Worm (Caenorhabditis elegans): Measurements from ENCODE around the gene cdh-10.
"Not testable (repeated sequence)": the region's sequence is repeated elsewhere in the genome, so short reads cannot be mapped to it uniquely, and the experiment has no call there.

Gene cdh-10

ce11 chrIV:2398317-2398716 lies 64.9 kb downstream of the cdh-10 start:
- TF ChIP-seq bed-1 (GFP tag; IDR thresholded peaks at IDR 0.05) (no peak), F37B4.10 (GFP tag; IDR thresholded peaks at IDR 0.05) (peak; percentile 70; the same call in 1 of the 2 replicates), snpc-4 (GFP tag; optimal IDR thresholded peaks at IDR 0.05) (no peak), snpc-4 (tag; optimal IDR thresholded peaks at IDR 0.05) (no peak), chd-7 (tag; optimal IDR thresholded peaks at IDR 0.05) (no peak), mcd-1 (GFP tag; IDR thresholded peaks at IDR 0.05) (no peak), zfh-2 (GFP tag; conservative IDR thresholded peaks at IDR 0.05) (peak; percentile 81), dox-1 (GFP tag; IDR thresholded peaks at IDR 0.05) (0 out of 2 replicates have a peak, but pooled peaks have one; percentile 6), egl-44 (GFP tag; IDR thresholded peaks at IDR 0.05) (0 out of 2 replicates have a peak, but pooled peaks have one; percentile 54), madf-3 (GFP tag; IDR thresholded peaks at IDR 0.05) (0 out of 2 replicates have a peak, but pooled peaks have one; percentile 7), egrh-3 (GFP tag; IDR thresholded peaks at IDR 0.05) (peak; percentile 73; the same call in 1 of the 2 replicates), attf-3 (GFP tag; conservative IDR thresholded peaks at IDR 0.05) (0 out of 2 replicates have a peak, but pooled peaks have one; percentile 18)

- TF ChIP-seq ekl-4 (GFP tag; IDR thresholded peaks at IDR 0.05) = 0 out of 2 replicates have a peak, but pooled peaks have one; percentile 33
- TF ChIP-seq mcd-1 (GFP tag; IDR thresholded peaks at IDR 0.05) = 0 out of 2 replicates have a peak, but pooled peaks have one; percentile 30
- peak; percentile 33; the same call in 1 of the 2 replicates for TF ChIP-seq madf-6 (GFP tag; IDR thresholded peaks at IDR 0.05)
- TF ChIP-seq zfh-2 (GFP tag; conservative IDR thresholded peaks at IDR 0.05) = 0 out of 2 replicates have a peak, but pooled peaks have one; percentile 35
- TF ChIP-seq lin-26 (GFP tag; IDR thresholded peaks at IDR 0.05) = peak; percentile 71
- TF ChIP-seq egrh-3 (GFP tag; IDR thresholded peaks at IDR 0.05) = peak; percentile 23; the same call in 1 of the 2 replicates
- TF ChIP-seq snpc-4 (GFP tag; optimal IDR thresholded peaks at IDR 0.05) = not testable (repeated sequence)
- peak in 1 of 4 experiments; percentile 58 for TF ChIP-seq snpc-4 (tag; optimal IDR thresholded peaks at IDR 0.05)
- peak; percentile 16; the same call in 1 of the 2 replicates for TF ChIP-seq hmg-1.2 (GFP tag; IDR thresholded peaks at IDR 0.05)
Measured at ce11 chrIV:2397145-2397544, 66.0 kb downstream of the cdh-10 start.

ce11 chrIV:2395997-2396396 lies 67.2 kb downstream of the cdh-10 start:
- TF ChIP-seq nhr-179 (tag; optimal IDR thresholded peaks at IDR 0.05) = no peak
- TF ChIP-seq lsl-1 (GFP tag; optimal IDR thresholded peaks at IDR 0.05) = no peak
- no peak for TF ChIP-seq ztf-3 (GFP tag; optimal IDR thresholded peaks at IDR 0.05)
- TF ChIP-seq F57A8.1 (GFP tag; optimal IDR thresholded peaks at IDR 0.05) = no peak
- no peak for TF ChIP-seq mel-28 (tag; optimal IDR thresholded peaks at IDR 0.05; ENCODE audit: borderline replicate concordance)
- TF ChIP-seq tlf-1 (GFP tag; optimal IDR thresholded peaks at IDR 0.05) = no peak
- TF ChIP-seq F55B11.4 (tag; optimal IDR thresholded peaks at IDR 0.05; ENCODE audit: borderline replicate concordance, insufficient read depth) = no peak
- TF ChIP-seq F23B12.7 (tag; optimal IDR thresholded peaks at IDR 0.05; ENCODE audit: insufficient read depth) = no peak
- TF ChIP-seq hmg-20 (GFP tag; IDR thresholded peaks at IDR 0.05) = no peak
- TF ChIP-seq ceh-27 (GFP tag; optimal IDR thresholded peaks at IDR 0.05) = no peak
- TF ChIP-seq T26A5.8 (tag; optimal IDR thresholded peaks at IDR 0.05) = no peak
- no peak for TF ChIP-seq ztf-22 (GFP tag; optimal IDR thresholded peaks at IDR 0.05)
- TF ChIP-seq lin-35 (GFP tag; optimal IDR thresholded peaks at IDR 0.05) = no peak

ce11 chrIV:2393023-2393422 lies 70.1 kb downstream of the cdh-10 start:
- TF ChIP-seq egrh-3 (GFP tag; IDR thresholded peaks at IDR 0.05) (0 out of 2 replicates have a peak, but pooled peaks have one; percentile 15), zfh-2 (GFP tag; conservative IDR thresholded peaks at IDR 0.05) (peak; percentile 62), bed-2 (GFP tag; IDR thresholded peaks at IDR 0.05) (no peak), C17E4.6 (GFP tag; IDR thresholded peaks at IDR 0.05) (no peak), B0019.2 (GFP tag; conservative IDR thresholded peaks at IDR 0.05) (no peak)
